Worm (Caenorhabditis elegans): ENCODE results near the gene ugt-36.

DNA sequence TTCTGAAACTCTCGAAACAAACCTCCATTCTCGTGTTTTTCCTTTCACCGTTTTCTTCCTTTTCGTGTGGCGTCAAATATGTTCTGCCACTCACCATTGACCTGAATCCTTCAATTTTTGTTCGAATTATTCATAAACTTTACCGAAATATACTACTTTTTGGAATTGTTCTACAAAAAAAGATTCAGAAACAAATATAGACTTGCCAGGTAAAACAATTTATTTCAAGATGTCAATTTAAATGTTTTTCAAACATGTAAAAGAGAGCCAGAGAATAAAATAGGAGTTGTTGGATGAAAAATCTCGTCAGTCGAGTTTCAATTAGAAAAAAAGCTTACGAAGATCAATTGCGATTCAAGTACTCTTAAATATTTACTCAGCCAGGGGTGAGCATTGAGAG lies 26.8 kb downstream of the ugt-36 start, which contains the start of gene F09G2.8:
- TF ChIP-seq lsy-2 (tag; optimal IDR thresholded peaks at IDR 0.05): no peak
- no peak for TF ChIP-seq fkh-10 (GFP tag; optimal IDR thresholded peaks at IDR 0.05)
- no peak for TF ChIP-seq nhr-77 (tag; optimal IDR thresholded peaks at IDR 0.05)
- TF ChIP-seq unc-62 (GFP tag; optimal IDR thresholded peaks at IDR 0.05): no peak
- TF ChIP-seq nhr-90 (tag; optimal IDR thresholded peaks at IDR 0.05; ENCODE audit: poor library complexity): no peak
- no peak for TF ChIP-seq rnt-1 (tag; optimal IDR thresholded peaks at IDR 0.05)
- no peak for TF ChIP-seq ama-1 (optimal IDR thresholded peaks at IDR 0.05)
- TF ChIP-seq C34B4.2 (tag; optimal IDR thresholded peaks at IDR 0.05): no peak
- no peak for TF ChIP-seq unc-130 (tag; optimal IDR thresholded peaks at IDR 0.05)
- no peak for TF ChIP-seq F16B12.6 (tag; optimal IDR thresholded peaks at IDR 0.05)
- no peak for TF ChIP-seq nhr-237 (tag; optimal IDR thresholded peaks at IDR 0.05)
- no peak for TF ChIP-seq ces-1 (GFP tag; optimal IDR thresholded peaks at IDR 0.05)
